Fruit fly (Drosophila melanogaster) whole organism, adult: ENCODE results near the gene sordd2.
A peak's percentile ranks its signal among the peaks of the same experiment; 100 is the strongest.

Experiments used
- CG11617 ChIP-seq: fragments of 200-800 bp; sonication (Bioruptor generic); optimal IDR thresholded peaks from 2 replicates; lab custom pipeline; 2017; ENCODE audit warnings: mild to moderate bottlenecking, missing biosample characterization, missing genetic modification reagents, missing genetic modification characterization
- CG12768 ChIP-seq: fragments of 200-800 bp; sonication (Bioruptor generic); optimal IDR thresholded peaks from 2 replicates; lab custom pipeline; 2017; ENCODE audit warnings: missing biosample characterization, missing genetic modification characterization, mild to moderate bottlenecking, moderate library complexity, missing genetic modification reagents
- CG14711 ChIP-seq: fragments of 200-800 bp; sonication (Bioruptor generic); optimal IDR thresholded peaks from 2 replicates; lab custom pipeline; 2018; ENCODE audit warnings: missing biosample characterization, mild to moderate bottlenecking, missing genetic modification characterization, moderate library complexity
- CG1620 ChIP-seq: fragments of 200-800 bp; sonication (Bioruptor generic); optimal IDR thresholded peaks from 2 replicates; lab custom pipeline; 2016; ENCODE audit warnings: missing biosample characterization, missing genetic modification characterization
- CG33017 ChIP-seq: fragments of 200-800 bp; sonication (Bioruptor generic); optimal IDR thresholded peaks from 2 replicates; lab custom pipeline; 2018; ENCODE audit warnings: missing biosample characterization, mild to moderate bottlenecking, missing genetic modification characterization, moderate library complexity
- CG5204 ChIP-seq: fragments of 200-800 bp; sonication (Bioruptor generic); optimal IDR thresholded peaks from 2 replicates; lab custom pipeline; 2016; ENCODE audit warnings: missing biosample characterization, missing genetic modification characterization
- CG7045 ChIP-seq: fragments of 200-800 bp; sonication (Bioruptor generic); optimal IDR thresholded peaks from 2 replicates; lab custom pipeline; 2017; ENCODE audit warnings: missing biosample characterization, mild to moderate bottlenecking, missing genetic modification characterization
- CG7101 ChIP-seq: fragments of 200-800 bp; sonication (Bioruptor generic); optimal IDR thresholded peaks from 2 replicates; lab custom pipeline; 2018; ENCODE audit warnings: missing biosample characterization, mild to moderate bottlenecking, missing genetic modification characterization, moderate library complexity
- Clk ChIP-seq: fragments of 200-800 bp; sonication (Bioruptor generic); optimal IDR thresholded peaks from 2 replicates; lab custom pipeline; 2017; ENCODE audit warnings: missing biosample characterization, missing genetic modification characterization
- Crg-1 ChIP-seq: fragments of 200-800 bp; sonication (Bioruptor generic); optimal IDR thresholded peaks from 2 replicates; lab custom pipeline; 2016; ENCODE audit warnings: missing biosample characterization, missing genetic modification characterization
- Hr96 ChIP-seq: fragments of 200-800 bp; sonication (Bioruptor generic); optimal IDR thresholded peaks from 2 replicates; lab custom pipeline; 2016; ENCODE audit warnings: missing biosample characterization, missing genetic modification characterization
- Mnt ChIP-seq: fragments of 200-800 bp; sonication (Bioruptor generic); optimal IDR thresholded peaks from 2 replicates; lab custom pipeline; 2016; ENCODE audit warnings: missing biosample characterization, mild to moderate bottlenecking, missing genetic modification characterization
- bab1 ChIP-seq: fragments of 200-800 bp; sonication (Bioruptor generic); optimal IDR thresholded peaks from 3 replicates; lab custom pipeline; 2019; ENCODE audit warnings: missing biosample characterization, mild to moderate bottlenecking, missing genetic modification characterization, moderate library complexity
- cic ChIP-seq: fragments of 200-800 bp; sonication (Bioruptor generic); optimal IDR thresholded peaks from 2 replicates; lab custom pipeline; 2017; ENCODE audit warnings: missing biosample characterization, mild to moderate bottlenecking, missing genetic modification characterization, moderate library complexity
- cnc ChIP-seq, 2 experiments: fragments of >200 bp; optimal IDR thresholded peaks; 2 replicates each; lab custom pipeline; 2017
- kay ChIP-seq: fragments of 200-800 bp; sonication (Bioruptor generic); peaks from one replicate; lab custom pipeline; 2016; ENCODE audit warnings: missing biosample characterization, missing genetic modification characterization, borderline replicate concordance
- ovo ChIP-seq: fragments of 200-800 bp; sonication (Bioruptor generic); optimal IDR thresholded peaks from 2 replicates; lab custom pipeline; 2016; ENCODE audit warnings: missing biosample characterization, missing genetic modification characterization
- pad ChIP-seq: fragments of 200-800 bp; sonication (Bioruptor generic); optimal IDR thresholded peaks from 3 replicates; lab custom pipeline; 2017; ENCODE audit warnings: missing biosample characterization, missing genetic modification characterization, mild to moderate bottlenecking, moderate library complexity, missing genetic modification reagents
- tj ChIP-seq: fragments of 200-800 bp; sonication (Bioruptor generic); optimal IDR thresholded peaks from 3 replicates; lab custom pipeline; 2017; ENCODE audit warnings: missing biosample characterization, mild to moderate bottlenecking, missing genetic modification characterization, moderate library complexity
- toe ChIP-seq: fragments of 200-800 bp; sonication (Bioruptor generic); optimal IDR thresholded peaks from 2 replicates; lab custom pipeline; 2016; ENCODE audit warnings: missing biosample characterization, missing genetic modification characterization

The sordd2 gene

dm6 chrX:15803764-15804563 lies 5.0 kb upstream of the sordd2 start, which contains the start of the genes PGRP-LE and sd:
Gene PGRP-LE, minus strand, starts transcription at chrX:15803880.
Gene sd, plus strand, starts transcription at chrX:15804370.
- TF ChIP-seq Clk (GFP tag; lab: Kevin White, UChicago) (no peak), CG14711 (tag; lab: Kevin White, UChicago) (peak; percentile 61), CG7045 (GFP tag; lab: Kevin White, UChicago) (no peak), CG12768 (GFP tag; lab: Kevin White, UChicago) (no peak), ovo (no peak), tj (GFP tag; lab: Kevin White, UChicago) (no peak), CG33017 (tag; lab: Kevin White, UChicago) (no peak), Hr96 (no peak), bab1 (GFP tag; lab: Kevin White, UChicago) (peak; percentile 18), kay (peak; percentile 85), CG1620 (GFP tag; lab: Kevin White, UChicago) (no peak), toe (GFP tag; lab: Kevin White, UChicago) (no peak), CG11617 (GFP tag; lab: Kevin White, UChicago) (no peak), pad (GFP tag; lab: Kevin White, UChicago) (no peak), cic (GFP tag; lab: Kevin White, UChicago) (no peak), cnc (optimal IDR thresholded peaks at IDR 0.05; lab: Kevin White, UChicago) (no peak)

dm6 chrX:15802880-15803650 lies 4.1 kb upstream of the sordd2 start:
- TF ChIP-seq CG7101 (tag; lab: Kevin White, UChicago) (peak; percentile 67), CG1620 (GFP tag; lab: Kevin White, UChicago) (peak; percentile 22), CG11617 (GFP tag; lab: Kevin White, UChicago) (peak; percentile 34), pad (GFP tag; lab: Kevin White, UChicago) (peak; percentile 6), ovo (no peak), CG12768 (GFP tag; lab: Kevin White, UChicago) (no peak), CG14711 (tag; lab: Kevin White, UChicago) (peak; percentile 54), bab1 (GFP tag; lab: Kevin White, UChicago) (peak; percentile 37)

dm6 chrX:15795951-15796443 lies 3.0 kb downstream of the sordd2 start, which contains the start of gene sordd1:
Gene sordd1, minus strand, starts transcription at chrX:15796028.
- peak; percentile 34 for TF ChIP-seq toe (GFP tag; lab: Kevin White, UChicago)

- peak; percentile 68 for TF ChIP-seq tj (GFP tag; lab: Kevin White, UChicago)
- peak; percentile 62 for TF ChIP-seq CG14711 (tag; lab: Kevin White, UChicago)
- peak; percentile 47 for TF ChIP-seq Mnt (GFP tag; lab: Kevin White, UChicago)
- peak; percentile 41 for TF ChIP-seq CG33017 (tag; lab: Kevin White, UChicago)
- TF ChIP-seq toe (GFP tag; lab: Kevin White, UChicago): no peak
- peak; percentile 88 for TF ChIP-seq CG7101 (tag; lab: Kevin White, UChicago)
- TF ChIP-seq pad (GFP tag; lab: Kevin White, UChicago): peak; percentile 48
- TF ChIP-seq Hr96: no peak
- TF ChIP-seq bab1 (GFP tag; lab: Kevin White, UChicago): peak; percentile 24
- peak; percentile 20 for TF ChIP-seq CG1620 (GFP tag; lab: Kevin White, UChicago)
- TF ChIP-seq kay: no peak
- TF ChIP-seq Crg-1 (GFP tag; lab: Kevin White, UChicago): peak; percentile 51
- no peak for TF ChIP-seq CG5204 (GFP tag; lab: Kevin White, UChicago)
- peak; percentile 33 for TF ChIP-seq CG7045 (GFP tag; lab: Kevin White, UChicago)
- peak; percentile 29 for TF ChIP-seq ovo
- TF ChIP-seq cic (GFP tag; lab: Kevin White, UChicago): peak; percentile 70
- no peak for TF ChIP-seq cnc (optimal IDR thresholded peaks at IDR 0.05; lab: Kevin White, UChicago)
- TF ChIP-seq CG11617 (GFP tag; lab: Kevin White, UChicago): peak; percentile 62
- no peak for TF ChIP-seq Clk (GFP tag; lab: Kevin White, UChicago)
- TF ChIP-seq CG12768 (GFP tag; lab: Kevin White, UChicago): peak; percentile 45
Observed at dm6 chrX:15788235-15789187, 10.5 kb downstream of the sordd2 start, which contains the start of gene Rhp. Gene Rhp, plus strand, starts transcription at chrX:15788897.

- TF ChIP-seq cic (GFP tag; lab: Kevin White, UChicago) (no peak), CG7045 (GFP tag; lab: Kevin White, UChicago) (no peak), CG33017 (tag; lab: Kevin White, UChicago) (no peak), Hr96 (no peak), toe (GFP tag; lab: Kevin White, UChicago) (no peak), bab1 (GFP tag; lab: Kevin White, UChicago) (no peak), CG5204 (GFP tag; lab: Kevin White, UChicago) (no peak)
Observed at dm6 chrX:15786242-15786641, 12.7 kb downstream of the sordd2 start.
